Fruit fly (Drosophila melanogaster) whole organism, embryonic: Measurements from ENCODE around the gene alpha-Est9.

Experiments used
- B-H2 ChIP-seq: fragments of 200-800 bp; sonication (Bioruptor generic); optimal IDR thresholded peaks from 2 replicates; lab custom pipeline; 2018; ENCODE audit warnings: missing biosample characterization, mild to moderate bottlenecking, missing genetic modification characterization
- Bgb ChIP-seq: fragments of 200-800 bp; sonication (Bioruptor generic); IDR thresholded peaks from 2 replicates; pipeline ENCODE4 v1.3.6; 2022; ENCODE audit warnings: missing biosample characterization, missing genetic modification characterization; ENCODE audit not compliant: partially characterized antibody
- CG10431 ChIP-seq: fragments of 200-800 bp; sonication (Bioruptor generic); optimal IDR thresholded peaks from 3 replicates; lab custom pipeline; 2018; ENCODE audit warnings: missing biosample characterization, mild to moderate bottlenecking, missing genetic modification characterization
- CG10543 ChIP-seq: fragments of 200-800 bp; sonication (Bioruptor generic); optimal IDR thresholded peaks from 3 replicates; lab custom pipeline; 2017; ENCODE audit warnings: missing biosample characterization, mild to moderate bottlenecking, missing genetic modification characterization, moderate library complexity
- CG10979 ChIP-seq: fragments of 200-800 bp; sonication (Bioruptor generic); optimal IDR thresholded peaks from 2 replicates; lab custom pipeline; 2018; ENCODE audit warnings: missing biosample characterization, mild to moderate bottlenecking, missing genetic modification characterization, moderate library complexity
- CG12104 ChIP-seq: fragments of 200-800 bp; sonication (Bioruptor generic); optimal IDR thresholded peaks from 3 replicates; lab custom pipeline; 2016; ENCODE audit warnings: missing biosample characterization, missing genetic modification characterization
- CG12219 ChIP-seq: fragments of 200-800 bp; sonication (Bioruptor generic); optimal IDR thresholded peaks from 3 replicates; lab custom pipeline; 2018; ENCODE audit warnings: missing biosample characterization, mild to moderate bottlenecking, missing genetic modification characterization
- CG12769 ChIP-seq: fragments of 200-800 bp; sonication (Bioruptor generic); optimal IDR thresholded peaks from 2 replicates; lab custom pipeline; 2019; ENCODE audit warnings: missing biosample characterization, mild to moderate bottlenecking, missing genetic modification characterization, moderate library complexity
- CG14050 ChIP-seq: fragments of 200-800 bp; sonication (Bioruptor generic); IDR thresholded peaks from 3 replicates; pipeline ENCODE4 v1.3.6; 2022; ENCODE audit warnings: missing biosample characterization, missing genetic modification characterization
- CG15073 ChIP-seq: fragments of 200-800 bp; sonication (Bioruptor generic); optimal IDR thresholded peaks from 2 replicates; lab custom pipeline; 2016; ENCODE audit warnings: missing biosample characterization, missing genetic modification characterization
- CG15514 ChIP-seq: fragments of 200-800 bp; sonication (Bioruptor generic); optimal IDR thresholded peaks from 3 replicates; lab custom pipeline; 2017; ENCODE audit warnings: missing biosample characterization, missing genetic modification characterization, mild to moderate bottlenecking, moderate library complexity, missing genetic modification reagents
- CG18476 ChIP-seq: fragments of 200-800 bp; sonication (Bioruptor generic); optimal IDR thresholded peaks from 2 replicates; lab custom pipeline; 2016; ENCODE audit warnings: missing biosample characterization, mild to moderate bottlenecking, missing genetic modification characterization
- CG18599 ChIP-seq: fragments of 200-800 bp; sonication (Bioruptor generic); optimal IDR thresholded peaks from 3 replicates; lab custom pipeline; 2017; ENCODE audit warnings: missing biosample characterization, missing genetic modification characterization, mild to moderate bottlenecking, moderate library complexity, missing genetic modification reagents
- CG2199 ChIP-seq: fragments of 200-800 bp; sonication (Bioruptor generic); IDR thresholded peaks from 3 replicates; pipeline ENCODE4 v1.3.6; 2022; ENCODE audit warnings: missing biosample characterization, missing genetic modification characterization
- CG30431 ChIP-seq: fragments of 200-800 bp; sonication (Bioruptor generic); optimal IDR thresholded peaks from 2 replicates; lab custom pipeline; 2017; ENCODE audit warnings: missing biosample characterization, missing genetic modification characterization
- CG32532 ChIP-seq: fragments of 200-800 bp; sonication (Bioruptor generic); IDR thresholded peaks from 2 replicates; pipeline ENCODE4 v1.3.6; 2022; ENCODE audit warnings: missing biosample characterization, missing genetic modification characterization
- CG5180 ChIP-seq: fragments of 200-800 bp; sonication (Bioruptor generic); optimal IDR thresholded peaks from 3 replicates; lab custom pipeline; 2017; ENCODE audit warnings: missing biosample characterization, missing genetic modification characterization, mild to moderate bottlenecking, moderate library complexity, missing genetic modification reagents
- CG7963 ChIP-seq: fragments of 200-800 bp; sonication (Bioruptor generic); IDR thresholded peaks from 3 replicates; pipeline ENCODE4 v1.3.6; 2022; ENCODE audit warnings: missing biosample characterization, missing genetic modification characterization; ENCODE audit not compliant: partially characterized antibody
- CrebB ChIP-seq: fragments of 200-800 bp; sonication (Bioruptor generic); optimal IDR thresholded peaks from 3 replicates; lab custom pipeline; 2018; ENCODE audit warnings: missing biosample characterization, mild to moderate bottlenecking, missing genetic modification characterization
- Deaf1 ChIP-seq: fragments of 200-800 bp; optimal IDR thresholded peaks from 3 replicates; lab custom pipeline; 2019; ENCODE audit warnings: missing biosample characterization, mild to moderate bottlenecking, missing genetic modification characterization, moderate library complexity
- Doc3 ChIP-seq: fragments of 200-800 bp; sonication (Bioruptor generic); IDR thresholded peaks from 3 replicates; pipeline ENCODE4 v1.3.6; 2022; ENCODE audit warnings: missing biosample characterization, missing genetic modification characterization; ENCODE audit not compliant: partially characterized antibody
- Fer2 ChIP-seq: fragments of 200-800 bp; sonication (Bioruptor generic); optimal IDR thresholded peaks from 2 replicates; lab custom pipeline; 2018; ENCODE audit warnings: missing biosample characterization, mild to moderate bottlenecking, missing genetic modification characterization, moderate library complexity
- HmgZ ChIP-seq: fragments of 200-800 bp; sonication (Bioruptor generic); optimal IDR thresholded peaks from 2 replicates; lab custom pipeline; 2018; ENCODE audit warnings: missing biosample characterization, mild to moderate bottlenecking, missing genetic modification characterization
- Hmr ChIP-seq: fragments of 200-800 bp; sonication (Bioruptor generic); optimal IDR thresholded peaks from 3 replicates; lab custom pipeline; 2017; ENCODE audit warnings: mild to moderate bottlenecking, missing biosample characterization, missing genetic modification reagents, missing genetic modification characterization
- Jarid2 ChIP-seq: fragments of 200-800 bp; sonication (Bioruptor generic); optimal IDR thresholded peaks from 3 replicates; lab custom pipeline; 2017; ENCODE audit warnings: mild to moderate bottlenecking, missing biosample characterization, missing genetic modification reagents, missing genetic modification characterization
- Max ChIP-seq: fragments of 200-800 bp; sonication (Bioruptor generic); optimal IDR thresholded peaks from 2 replicates; lab custom pipeline; 2016; ENCODE audit warnings: missing biosample characterization, mild to moderate bottlenecking, missing genetic modification characterization
- NfI ChIP-seq: fragments of 200-800 bp; sonication (Bioruptor generic); optimal IDR thresholded peaks from 3 replicates; lab custom pipeline; 2018; ENCODE audit warnings: missing biosample characterization, mild to moderate bottlenecking, missing genetic modification characterization, moderate library complexity
- Rx ChIP-seq: fragments of 200-800 bp; sonication (Bioruptor generic); IDR thresholded peaks from 2 replicates; pipeline ENCODE4 v1.3.6; 2022; ENCODE audit warnings: missing biosample characterization, missing genetic modification characterization
- Sin3A ChIP-seq: fragments of >200 bp; optimal IDR thresholded peaks from 2 replicates; lab custom pipeline; 2018
- Tbp ChIP-seq: fragments of >200 bp; optimal IDR thresholded peaks from 2 replicates; lab custom pipeline; 2018; ENCODE audit warnings: missing biosample characterization, missing genetic modification characterization
- abd-A ChIP-seq: fragments of 200-800 bp; sonication (Bioruptor generic); optimal IDR thresholded peaks from 3 replicates; lab custom pipeline; 2019; ENCODE audit warnings: missing biosample characterization, mild to moderate bottlenecking, missing genetic modification characterization, moderate library complexity
- croc ChIP-seq: fragments of 200-800 bp; sonication (Bioruptor generic); conservative IDR thresholded peaks from 3 replicates; pipeline ENCODE4 v1.3.6; 2022; ENCODE audit warnings: missing biosample characterization, missing genetic modification characterization
- dysf ChIP-seq: fragments of 200-800 bp; sonication (Bioruptor generic); IDR thresholded peaks from 3 replicates; pipeline ENCODE4 v1.3.6; 2022; ENCODE audit warnings: missing biosample characterization, missing genetic modification characterization
- ftz-f1 ChIP-seq: fragments of 200-800 bp; sonication (Bioruptor generic); optimal IDR thresholded peaks from 2 replicates; lab custom pipeline; 2016; ENCODE audit warnings: missing biosample characterization, missing genetic modification characterization
- grn ChIP-seq: fragments of 200-800 bp; sonication (Bioruptor generic); optimal IDR thresholded peaks from 3 replicates; lab custom pipeline; 2017; ENCODE audit warnings: missing biosample characterization, missing genetic modification characterization
- hkb ChIP-seq, 2 experiments: fragments of 200-800 bp in 1 of 2; fragments of >200 bp in 1 of 2; sonication (Bioruptor generic) in 1 of 2; IDR thresholded peaks in 1 of 2; optimal IDR thresholded peaks in 1 of 2; 2 replicates each; pipeline versions ENCODE4 v1.3.6 to Lab custom; 2017 to 2022; ENCODE audit warnings: missing biosample characterization in 1 of 2, missing genetic modification characterization in 1 of 2
- mirr ChIP-seq: fragments of 200-800 bp; sonication (Bioruptor generic); optimal IDR thresholded peaks from 3 replicates; lab custom pipeline; 2018; ENCODE audit warnings: missing biosample characterization, mild to moderate bottlenecking, missing genetic modification characterization
- nerfin-2 ChIP-seq: fragments of 200-800 bp; sonication (Bioruptor generic); IDR thresholded peaks from 2 replicates; pipeline ENCODE4 v1.3.6; 2022; ENCODE audit warnings: missing biosample characterization, missing genetic modification characterization; ENCODE audit not compliant: partially characterized antibody
- oc ChIP-seq: fragments of 200-800 bp; sonication (Bioruptor generic); optimal IDR thresholded peaks from 2 replicates; lab custom pipeline; 2018; ENCODE audit warnings: missing biosample characterization, mild to moderate bottlenecking, missing genetic modification characterization, moderate library complexity
- odd ChIP-seq: fragments of 200-800 bp; sonication (Bioruptor generic); optimal IDR thresholded peaks from 2 replicates; lab custom pipeline; 2017; ENCODE audit warnings: missing biosample characterization, mild to moderate bottlenecking, missing genetic modification characterization
- pzg ChIP-seq: fragments of 200-800 bp; sonication (Bioruptor generic); optimal IDR thresholded peaks from 3 replicates; lab custom pipeline; 2018; ENCODE audit warnings: missing biosample characterization, mild to moderate bottlenecking, missing genetic modification characterization, moderate library complexity
- row ChIP-seq: fragments of 200-800 bp; sonication (Bioruptor generic); IDR thresholded peaks from 3 replicates; pipeline ENCODE4 v1.3.6; 2022; ENCODE audit warnings: missing biosample characterization, missing genetic modification characterization
- sob ChIP-seq: fragments of 200-800 bp; sonication (Bioruptor generic); IDR thresholded peaks from 2 replicates; pipeline ENCODE4 v1.3.6; 2022; ENCODE audit warnings: missing biosample characterization, missing genetic modification characterization
- sug ChIP-seq: fragments of 200-800 bp; optimal IDR thresholded peaks from 2 replicates; lab custom pipeline; 2019; ENCODE audit warnings: missing biosample characterization, mild to moderate bottlenecking, missing genetic modification characterization, moderate library complexity
- twi ChIP-seq: fragments of 200-800 bp; optimal IDR thresholded peaks from 2 replicates; lab custom pipeline; 2019; ENCODE audit warnings: missing biosample characterization, mild to moderate bottlenecking, missing genetic modification characterization, moderate library complexity
- yki ChIP-seq: fragments of >200 bp; optimal IDR thresholded peaks from 3 replicates; lab custom pipeline; 2018
- zf30C ChIP-seq: fragments of 200-800 bp; sonication (Bioruptor generic); optimal IDR thresholded peaks from 3 replicates; lab custom pipeline; 2018; ENCODE audit warnings: missing biosample characterization, mild to moderate bottlenecking, missing genetic modification characterization
- zfh1 ChIP-seq: fragments of 200-800 bp; sonication (Bioruptor generic); IDR thresholded peaks from 3 replicates; pipeline ENCODE4 v1.3.6; 2022; ENCODE audit warnings: missing biosample characterization, missing genetic modification characterization

The alpha-Est9 gene

dm6 chr3R:7504989-7505761 lies at the start of gene alpha-Est9 (continued):
- no peak for TF ChIP-seq odd (GFP tag; lab: Kevin White, UChicago)
- peak; percentile 67 for TF ChIP-seq sug (tag; lab: Kevin White, UChicago)
- no peak for TF ChIP-seq nerfin-2
- no peak for TF ChIP-seq Max
- no peak for TF ChIP-seq zfh1 (GFP tag; lab: Robert Waterston, UW)
- no peak for TF ChIP-seq zf30C (GFP tag; lab: Kevin White, UChicago)
- peak; percentile 57 for TF ChIP-seq CG12769 (tag; lab: Kevin White, UChicago)
- no peak for TF ChIP-seq CG30431
- TF ChIP-seq Bgb: peak; percentile 48; the same call in 1 of the 2 replicates
- TF ChIP-seq CG7963: no peak
- no peak for TF ChIP-seq yki
- TF ChIP-seq HmgZ (tag; lab: Kevin White, UChicago): peak; percentile 11
- no peak for TF ChIP-seq oc (tag; lab: Kevin White, UChicago)
- TF ChIP-seq CG2199 (GFP tag; lab: Robert Waterston, UW): 0 out of 3 replicates have a peak, but pooled peaks have one; percentile 25
- TF ChIP-seq ftz-f1 (GFP tag; lab: Kevin White, UChicago): peak; percentile 68
- TF ChIP-seq CG10543 (GFP tag; lab: Kevin White, UChicago): peak; percentile 47
- TF ChIP-seq CrebB: peak; percentile 2
- TF ChIP-seq Tbp: no peak
- no peak for TF ChIP-seq CG18476 (GFP tag; lab: Kevin White, UChicago)
- TF ChIP-seq CG14050 (GFP tag; lab: Robert Waterston, UW): no peak
- no peak for TF ChIP-seq hkb (optimal IDR thresholded peaks at IDR 0.05; lab: Kevin White, UChicago)
- no peak for TF ChIP-seq hkb (GFP tag; IDR thresholded peaks at IDR 0.05; lab: Robert Waterston, UW)
- peak; percentile 1 for TF ChIP-seq NfI
- no peak for TF ChIP-seq pzg (GFP tag; lab: Kevin White, UChicago)
- TF ChIP-seq sob (GFP tag; lab: Robert Waterston, UW): peak; percentile 55; the same call in 1 of the 2 replicates
- TF ChIP-seq Doc3 (GFP tag; lab: Robert Waterston, UW): no peak
- TF ChIP-seq Jarid2 (GFP tag; lab: Kevin White, UChicago): peak; percentile 85
- TF ChIP-seq CG5180: no peak
- no peak for TF ChIP-seq twi
- TF ChIP-seq CG32532: peak; percentile 18; the same call in 1 of the 2 replicates
- TF ChIP-seq CG10979 (tag; lab: Kevin White, UChicago): no peak
- peak; percentile 52 for TF ChIP-seq Hmr (GFP tag; lab: Kevin White, UChicago)
- TF ChIP-seq abd-A (tag; lab: Kevin White, UChicago): peak; percentile 50
- TF ChIP-seq dysf: peak; percentile 25; the same call in 1 of the 3 replicates
- no peak for TF ChIP-seq B-H2 (GFP tag; lab: Kevin White, UChicago)
- TF ChIP-seq croc (GFP tag; lab: Robert Waterston, UW): no peak
- TF ChIP-seq mirr (GFP tag; lab: Kevin White, UChicago): peak; percentile 78
- no peak for TF ChIP-seq Fer2
- TF ChIP-seq CG15514: peak; percentile 27
- peak; percentile 69 for TF ChIP-seq Deaf1 (tag; lab: Kevin White, UChicago)
- no peak for TF ChIP-seq Rx (GFP tag; lab: Robert Waterston, UW)
- TF ChIP-seq Sin3A: no peak
- TF ChIP-seq CG12219: no peak
- TF ChIP-seq CG12104 (GFP tag; lab: Kevin White, UChicago): no peak
- TF ChIP-seq CG10431 (GFP tag; lab: Kevin White, UChicago): no peak
- TF ChIP-seq CG15073 (GFP tag; lab: Kevin White, UChicago): no peak
- peak; percentile 30 for TF ChIP-seq CG18599 (GFP tag; lab: Kevin White, UChicago)
- 0 out of 3 replicates have a peak, but pooled peaks have one; percentile 5 for TF ChIP-seq row (GFP tag; lab: Robert Waterston, UW)
- TF ChIP-seq grn (GFP tag; lab: Kevin White, UChicago): peak; percentile 65
